Worm (Caenorhabditis elegans): ENCODE data around the gene hyl-1.

ce11 chrIV:8510534-8510933 is 28.4 kb upstream of the hyl-1 start, which contains the start of gene tag-77:
- TF ChIP-seq mef-2 (tag; optimal IDR thresholded peaks at IDR 0.05) (no peak), lsy-2 (tag; optimal IDR thresholded peaks at IDR 0.05) (no peak), tbx-2 (tag; optimal IDR thresholded peaks at IDR 0.05) (no peak), rnt-1 (tag; optimal IDR thresholded peaks at IDR 0.05) (peak; percentile 14), zag-1 (tag; optimal IDR thresholded peaks at IDR 0.05) (no peak), fkh-10 (GFP tag; optimal IDR thresholded peaks at IDR 0.05) (no peak), snpc-4 (tag; optimal IDR thresholded peaks at IDR 0.05) (no peak), ztf-11 (tag; optimal IDR thresholded peaks at IDR 0.05) (no peak), dpl-1 (GFP tag; optimal IDR thresholded peaks at IDR 0.05) (no peak)
